Worm (Caenorhabditis elegans) whole organism, L3 larva: ENCODE data around the gene pssy-2.

ENCODE experiments used
- ama-1 ChIP-seq: fragments of 150-350 bp; optimal IDR thresholded peaks from 2 replicates; lab custom pipeline; 2018
- elt-3 ChIP-seq, 3 experiments: fragments of 150-350 bp in 1 of 3; sonication (generic microtip) in 2 of 3; optimal IDR thresholded peaks; 2 replicates in 2 of 3; 4 replicates in 1 of 3; lab custom pipeline; 2014 to 2017; ENCODE audit warnings: missing biosample characterization in 3 of 3, missing genetic modification characterization in 3 of 3
- fkh-10 ChIP-seq: sonication (generic microtip); optimal IDR thresholded peaks from 2 replicates; lab custom pipeline; 2017; ENCODE audit warnings: missing biosample characterization, missing genetic modification reagents, missing genetic modification characterization
- pha-4 ChIP-seq: fragments of 150-350 bp; optimal IDR thresholded peaks from 2 replicates; lab custom pipeline; 2014; ENCODE audit warnings: missing biosample characterization, missing genetic modification reagents, missing genetic modification characterization

DNA sequence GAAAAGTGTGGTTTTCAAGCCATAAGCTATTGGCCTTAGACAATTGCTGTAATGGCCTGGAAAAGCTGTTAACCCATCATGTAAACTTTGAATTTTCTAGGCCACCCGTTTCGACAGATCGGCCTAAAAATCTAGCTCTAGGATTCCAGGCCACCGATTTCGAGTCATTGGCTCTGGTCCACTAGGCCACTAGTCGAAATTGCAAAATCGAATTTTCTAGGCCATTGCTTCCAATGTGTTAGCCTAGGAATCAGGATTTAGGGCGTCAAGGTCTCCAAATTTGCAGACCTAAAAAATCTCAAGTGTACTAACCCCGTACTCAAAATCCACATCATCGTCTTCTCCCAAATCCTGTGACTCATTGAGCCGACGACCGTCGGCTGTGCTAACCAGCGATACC, 39.1 kb downstream of the pssy-2 start:
- TF ChIP-seq elt-3 (tag; optimal IDR thresholded peaks at IDR 0.05; lab: Kevin White, UChicago) (no peak), fkh-10 (GFP tag; lab: Kevin White, UChicago) (no peak), ama-1 (no peak), pha-4 (no peak)
